Worm (Caenorhabditis elegans): Measurements from ENCODE around the gene clec-202.

- TF ChIP-seq W03F9.2 (tag; optimal IDR thresholded peaks at IDR 0.05) (no peak), him-1 (tag; optimal IDR thresholded peaks at IDR 0.05) (no peak), dao-5 (tag; optimal IDR thresholded peaks at IDR 0.05) (no peak)
Observed at ce11 chrIV:17371469-17371868, 10.2 kb downstream of the clec-202 start, which contains the start of gene C30H6.5.

Data from whole organism, L4/young adult.